Worm (Caenorhabditis elegans): ENCODE measurements around the gene alh-8.
"Not testable (repeated sequence)": the region's sequence is repeated elsewhere in the genome, so short reads cannot be mapped to it uniquely, and the experiment has no call there.

The alh-8 gene

ce11 chrII:11759277-11759676 is 30.4 kb downstream of the alh-8 start, which contains the start of the genes F44E5.4 and F44E5.5:
Gene F44E5.4, minus strand, starts transcription at chrII:11759311.
Gene F44E5.5, plus strand, starts transcription at chrII:11759662.
- TF ChIP-seq nhr-21 (tag; optimal IDR thresholded peaks at IDR 0.05) (peak; percentile 21), sem-4 (tag; optimal IDR thresholded peaks at IDR 0.05) (peak; percentile 79), mdl-1 (tag; optimal IDR thresholded peaks at IDR 0.05) (peak in 1 of 2 experiments; percentile 29), C34F6.9 (tag; optimal IDR thresholded peaks at IDR 0.05) (peak; percentile 85), snpc-4 (tag; optimal IDR thresholded peaks at IDR 0.05) (peak; percentile 46), ceh-82 (tag; optimal IDR thresholded peaks at IDR 0.05) (peak; percentile 5), fos-1 (tag; optimal IDR thresholded peaks at IDR 0.05) (peak; percentile 32), ztf-1 (GFP tag; conservative IDR thresholded peaks at IDR 0.05) (peak; percentile 98), R02D3.7 (tag; optimal IDR thresholded peaks at IDR 0.05) (peak; percentile 21), lin-11 (tag; optimal IDR thresholded peaks at IDR 0.05) (peak; percentile 50), nhr-6 (tag; optimal IDR thresholded peaks at IDR 0.05) (peak; percentile 70), sma-9 (GFP tag; optimal IDR thresholded peaks at IDR 0.05) (peak; percentile 84), crh-2 (tag; optimal IDR thresholded peaks at IDR 0.05) (peak; percentile 91), egl-27 (tag; optimal IDR thresholded peaks at IDR 0.05) (peak; percentile 88), unc-55 (GFP tag; optimal IDR thresholded peaks at IDR 0.05) (peak; percentile 58), unc-39 (tag; optimal IDR thresholded peaks at IDR 0.05) (peak; percentile 71), lsy-2 (tag; optimal IDR thresholded peaks at IDR 0.05) (peak; percentile 84 to 88), lin-13 (GFP tag; optimal IDR thresholded peaks at IDR 0.05) (peak; percentile 89), ztf-11 (tag; optimal IDR thresholded peaks at IDR 0.05) (peak; percentile 54), gmeb-1 (tag; optimal IDR thresholded peaks at IDR 0.05) (peak; percentile 76), nhr-129 (tag; optimal IDR thresholded peaks at IDR 0.05) (peak; percentile 68), unc-62 (GFP tag; optimal IDR thresholded peaks at IDR 0.05) (peak; percentile 18), mab-5 (tag; optimal IDR thresholded peaks at IDR 0.05) (peak; percentile 26), Y55F3AM.14 (GFP tag; optimal IDR thresholded peaks at IDR 0.05) (peak; percentile 97), F13H6.1 (tag; optimal IDR thresholded peaks at IDR 0.05) (peak; percentile 89), nhr-25 (tag; optimal IDR thresholded peaks at IDR 0.05) (peak; percentile 87), sma-3 (GFP tag; optimal IDR thresholded peaks at IDR 0.05) (peak; percentile 87), nhr-10 (tag; optimal IDR thresholded peaks at IDR 0.05) (peak; percentile 86), ztf-4 (tag; optimal IDR thresholded peaks at IDR 0.05) (peak; percentile 79)
- TF ChIP-seq sma-9 (tag; optimal IDR thresholded peaks at IDR 0.05): not testable (repeated sequence)

ce11 chrII:11761806-11762512 is 33.1 kb downstream of the alh-8 start:
- no peak for TF ChIP-seq alr-1 (tag; optimal IDR thresholded peaks at IDR 0.05)
- peak; percentile 93 for TF ChIP-seq C34F6.9 (tag; optimal IDR thresholded peaks at IDR 0.05)
- TF ChIP-seq nhr-12 (tag; optimal IDR thresholded peaks at IDR 0.05): peak; percentile 53
- TF ChIP-seq egl-27 (tag; optimal IDR thresholded peaks at IDR 0.05): no peak
- no peak for TF ChIP-seq R02D3.7 (tag; optimal IDR thresholded peaks at IDR 0.05)
- no peak for TF ChIP-seq lin-39 (tag; optimal IDR thresholded peaks at IDR 0.05)
- TF ChIP-seq skn-1 (tag; optimal IDR thresholded peaks at IDR 0.05): peak; percentile 89
- peak; percentile 69 for TF ChIP-seq unc-55 (GFP tag; optimal IDR thresholded peaks at IDR 0.05)
- peak; percentile 89 for TF ChIP-seq sem-4 (tag; optimal IDR thresholded peaks at IDR 0.05)
- no peak for TF ChIP-seq nhr-6 (tag; optimal IDR thresholded peaks at IDR 0.05)
- TF ChIP-seq ztf-1 (GFP tag; conservative IDR thresholded peaks at IDR 0.05): 0 out of 2 replicates have a peak, but pooled peaks have one; percentile 51
- TF ChIP-seq lsy-2 (tag; optimal IDR thresholded peaks at IDR 0.05): peak in 1 of 2 experiments; percentile 89
- peak; percentile 62 for TF ChIP-seq snpc-4 (tag; optimal IDR thresholded peaks at IDR 0.05)
- peak; percentile 93 for TF ChIP-seq ztf-4 (tag; optimal IDR thresholded peaks at IDR 0.05)
- TF ChIP-seq nhr-129 (tag; optimal IDR thresholded peaks at IDR 0.05): no peak
- peak; percentile 82 for TF ChIP-seq lin-13 (GFP tag; optimal IDR thresholded peaks at IDR 0.05)
- no peak for TF ChIP-seq gmeb-1 (tag; optimal IDR thresholded peaks at IDR 0.05)
- no peak for TF ChIP-seq zag-1 (tag; optimal IDR thresholded peaks at IDR 0.05)
- no peak for TF ChIP-seq blmp-1 (tag; optimal IDR thresholded peaks at IDR 0.05; ENCODE audit: insufficient read depth)
- peak; percentile 99 for TF ChIP-seq ama-1 (optimal IDR thresholded peaks at IDR 0.05)
- peak; percentile 48 for TF ChIP-seq crh-2 (tag; optimal IDR thresholded peaks at IDR 0.05)
- TF ChIP-seq mdl-1 (tag; optimal IDR thresholded peaks at IDR 0.05): no peak
- no peak for TF ChIP-seq nhr-23 (tag; optimal IDR thresholded peaks at IDR 0.05)

Data from whole organism, L2 larva.